Fruit fly (Drosophila melanogaster) whole organism: ENCODE data around the gene mas.

Experiments used
- CG8478 ChIP-seq: fragments of >200 bp; optimal IDR thresholded peaks from 2 replicates; lab custom pipeline; 2018; ENCODE audit warnings: inconsistent platforms
- Dll ChIP-seq: fragments of >200 bp; optimal IDR thresholded peaks from 2 replicates; lab custom pipeline; 2017
- EcR ChIP-seq, 2 experiments: fragments of >200 bp; optimal IDR thresholded peaks; 2 replicates each; lab custom pipeline; 2017; ENCODE audit warnings: missing biosample characterization in 2 of 2, missing genetic modification characterization in 2 of 2, missing genetic modification reagents in 2 of 2
- pan ChIP-seq: fragments of >200 bp; optimal IDR thresholded peaks from 2 replicates; lab custom pipeline; 2017
- psq ChIP-seq: fragments of >200 bp; optimal IDR thresholded peaks from 2 replicates; lab custom pipeline; 2017

DNA sequence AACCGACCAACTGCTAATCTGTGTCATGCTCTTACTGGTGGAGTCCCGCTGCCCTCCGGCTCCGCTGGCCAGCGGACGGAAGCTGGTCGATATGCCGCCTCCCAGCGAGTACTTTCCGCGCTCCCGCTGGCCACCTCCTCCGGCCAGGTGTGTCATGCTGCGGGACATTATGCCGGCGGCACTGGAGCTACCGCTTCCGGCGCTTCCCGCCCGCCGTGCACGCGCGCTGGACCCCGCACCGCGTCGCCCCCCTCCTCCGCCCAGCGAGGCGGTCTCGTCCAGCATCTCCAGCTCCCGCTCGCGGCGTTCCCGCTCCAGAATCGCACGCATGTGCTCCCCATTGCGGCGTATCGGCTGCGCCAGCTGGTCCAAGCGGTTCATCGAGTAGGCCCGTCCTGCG is 38.7 kb downstream of the mas start:
- TF ChIP-seq EcR (GFP tag; optimal IDR thresholded peaks at IDR 0.05; lab: Kevin White, UChicago) (no peak), CG8478 (lab: Kevin White, UChicago) (no peak), Dll (lab: Kevin White, UChicago) (no peak), pan (no peak), psq (no peak)
